Worm (Caenorhabditis elegans): Measurements from ENCODE around the gene pqbp-1.1.

DNA sequence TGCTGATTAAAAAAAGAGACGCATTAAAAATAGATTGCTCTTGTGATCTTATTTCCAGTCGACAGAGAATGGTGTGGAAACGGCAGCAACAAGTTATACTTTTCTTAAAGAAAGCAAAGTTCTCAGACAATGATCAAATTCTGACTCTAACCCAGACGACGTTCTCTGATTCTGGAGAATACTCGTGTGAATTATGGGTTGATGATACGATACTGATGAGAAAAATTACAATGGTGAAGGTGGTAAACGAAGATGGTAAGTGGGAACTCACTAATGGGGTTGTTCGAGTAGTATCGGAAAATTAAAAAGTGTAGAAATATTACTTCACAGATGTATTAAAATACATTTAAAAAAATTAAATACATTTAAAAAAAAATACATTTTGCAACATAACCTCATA is 16.8 kb upstream of the pqbp-1.1 start:
- TF ChIP-seq dao-5 (tag; optimal IDR thresholded peaks at IDR 0.05): no peak
- TF ChIP-seq him-1 (tag; optimal IDR thresholded peaks at IDR 0.05): no peak

All from whole organism, L4/young adult.